Worm (Caenorhabditis elegans): Measurements from ENCODE around the gene F44E2.3.
A peak's percentile ranks its signal among the peaks of the same experiment; 100 is the strongest.

F44E2.3 gene

ce11 chrIII:8797211-8797733 lies 31.8 kb downstream of the F44E2.3 start (continued):
- TF ChIP-seq che-1 (tag; optimal IDR thresholded peaks at IDR 0.05) (no peak), ama-1 (optimal IDR thresholded peaks at IDR 0.05) (no peak), ets-4 (tag; optimal IDR thresholded peaks at IDR 0.05) (no peak), pax-1 (tag; optimal IDR thresholded peaks at IDR 0.05) (no peak), ceh-48 (tag; optimal IDR thresholded peaks at IDR 0.05) (no peak), unc-3 (GFP tag; conservative IDR thresholded peaks at IDR 0.05) (no peak), unc-3 (tag; optimal IDR thresholded peaks at IDR 0.05) (no peak), npax-4 (tag; optimal IDR thresholded peaks at IDR 0.05) (no peak), ceh-2 (tag; optimal IDR thresholded peaks at IDR 0.05) (no peak), ztf-16 (tag; optimal IDR thresholded peaks at IDR 0.05) (no peak), syd-9 (tag; optimal IDR thresholded peaks at IDR 0.05) (no peak), ceh-45 (GFP tag; IDR thresholded peaks at IDR 0.05) (no peak), odd-2 (tag; optimal IDR thresholded peaks at IDR 0.05) (no peak), pha-4 (tag; optimal IDR thresholded peaks at IDR 0.05) (no peak), hlh-30 (tag; optimal IDR thresholded peaks at IDR 0.05; ENCODE audit: insufficient read depth) (peak; percentile 19), unc-86 (tag; optimal IDR thresholded peaks at IDR 0.05) (no peak), hlh-15 (tag; optimal IDR thresholded peaks at IDR 0.05) (no peak), elt-4 (tag; optimal IDR thresholded peaks at IDR 0.05) (no peak), rnt-1 (tag; optimal IDR thresholded peaks at IDR 0.05) (no peak), ceh-34 (tag; optimal IDR thresholded peaks at IDR 0.05) (no peak), fkh-6 (tag; optimal IDR thresholded peaks at IDR 0.05) (no peak), unc-42 (tag; optimal IDR thresholded peaks at IDR 0.05) (peak; percentile 20), hlh-6 (tag; optimal IDR thresholded peaks at IDR 0.05) (no peak), hlh-8 (tag; optimal IDR thresholded peaks at IDR 0.05) (no peak), pros-1 (tag; optimal IDR thresholded peaks at IDR 0.05) (no peak), ceh-22 (tag; optimal IDR thresholded peaks at IDR 0.05) (no peak), sdc-2 (tag; optimal IDR thresholded peaks at IDR 0.05) (no peak), pha-2 (tag; optimal IDR thresholded peaks at IDR 0.05) (no peak), lim-6 (tag; optimal IDR thresholded peaks at IDR 0.05) (no peak), nhr-232 (tag; optimal IDR thresholded peaks at IDR 0.05) (no peak), ref-2 (tag; optimal IDR thresholded peaks at IDR 0.05) (no peak), ceh-30 (tag; optimal IDR thresholded peaks at IDR 0.05) (no peak), C08G9.2 (tag; optimal IDR thresholded peaks at IDR 0.05) (no peak), K09A11.1 (tag; optimal IDR thresholded peaks at IDR 0.05; ENCODE audit: insufficient read depth) (no peak)

ce11 chrIII:8795595-8796141 lies 33.4 kb downstream of the F44E2.3 start:
- TF ChIP-seq unc-42 (tag; optimal IDR thresholded peaks at IDR 0.05), result peak; percentile 69
- TF ChIP-seq sox-4 (tag; optimal IDR thresholded peaks at IDR 0.05), result no peak
- TF ChIP-seq ceh-18 (tag; optimal IDR thresholded peaks at IDR 0.05), result peak; percentile 90
- TF ChIP-seq hlh-6 (tag; optimal IDR thresholded peaks at IDR 0.05), result peak; percentile 28
- TF ChIP-seq ceh-24 (tag; optimal IDR thresholded peaks at IDR 0.05), result no peak
- no peak for TF ChIP-seq ztf-16 (tag; optimal IDR thresholded peaks at IDR 0.05)
- peak; percentile 60 for TF ChIP-seq C08G9.2 (tag; optimal IDR thresholded peaks at IDR 0.05)
- peak; percentile 91 for TF ChIP-seq unc-55 (GFP tag; optimal IDR thresholded peaks at IDR 0.05)
- TF ChIP-seq dmd-4 (tag; optimal IDR thresholded peaks at IDR 0.05; ENCODE audit: borderline replicate concordance), result peak; percentile 6
- TF ChIP-seq madf-2 (tag; optimal IDR thresholded peaks at IDR 0.05), result peak; percentile 9
- TF ChIP-seq pag-3 (tag; optimal IDR thresholded peaks at IDR 0.05; ENCODE audit: borderline replicate concordance), result no peak
- TF ChIP-seq ahr-1 (tag; optimal IDR thresholded peaks at IDR 0.05), result no peak
- peak; percentile 80 for TF ChIP-seq hlh-30 (tag; optimal IDR thresholded peaks at IDR 0.05; ENCODE audit: insufficient read depth)
- peak; percentile 73 for TF ChIP-seq syd-9 (tag; optimal IDR thresholded peaks at IDR 0.05)
- peak; percentile 25 for TF ChIP-seq ets-4 (tag; optimal IDR thresholded peaks at IDR 0.05)
- TF ChIP-seq ceh-48 (tag; optimal IDR thresholded peaks at IDR 0.05), result peak; percentile 67
- TF ChIP-seq ref-2 (tag; optimal IDR thresholded peaks at IDR 0.05), result peak; percentile 87
- TF ChIP-seq pros-1 (tag; optimal IDR thresholded peaks at IDR 0.05), result peak; percentile 93
- TF ChIP-seq dve-1 (tag; optimal IDR thresholded peaks at IDR 0.05), result peak; percentile 90
- TF ChIP-seq K02D7.2 (tag; optimal IDR thresholded peaks at IDR 0.05), result no peak
- TF ChIP-seq K09A11.1 (tag; optimal IDR thresholded peaks at IDR 0.05; ENCODE audit: insufficient read depth), result peak; percentile 33
- TF ChIP-seq ceh-34 (tag; optimal IDR thresholded peaks at IDR 0.05), result peak; percentile 93
- no peak for TF ChIP-seq pha-2 (tag; optimal IDR thresholded peaks at IDR 0.05)
- TF ChIP-seq unc-3 (GFP tag; conservative IDR thresholded peaks at IDR 0.05), result no peak
- peak; percentile 17 for TF ChIP-seq unc-3 (tag; optimal IDR thresholded peaks at IDR 0.05)
- TF ChIP-seq hlh-13 (GFP tag; optimal IDR thresholded peaks at IDR 0.05), result no peak
- TF ChIP-seq lin-11 (tag; optimal IDR thresholded peaks at IDR 0.05), result no peak
- no peak for TF ChIP-seq pha-4 (tag; optimal IDR thresholded peaks at IDR 0.05)
- TF ChIP-seq pat-9 (tag; optimal IDR thresholded peaks at IDR 0.05), result no peak
- TF ChIP-seq T23F11.4 (GFP tag; optimal IDR thresholded peaks at IDR 0.05), result no peak
- TF ChIP-seq sdc-2 (tag; optimal IDR thresholded peaks at IDR 0.05), result peak; percentile 10
- TF ChIP-seq ceh-14 (tag; optimal IDR thresholded peaks at IDR 0.05), result peak; percentile 75
- TF ChIP-seq ama-1 (optimal IDR thresholded peaks at IDR 0.05), result no peak
- TF ChIP-seq che-1 (tag; optimal IDR thresholded peaks at IDR 0.05), result peak; percentile 10
- no peak for TF ChIP-seq elt-4 (tag; optimal IDR thresholded peaks at IDR 0.05)
